Worm (Caenorhabditis elegans) whole organism, midembryonic: ENCODE results near the gene F49E8.7.
A peak's percentile ranks its signal among the peaks of the same experiment; 100 is the strongest.

ENCODE experiments used
- T22C8.4 ChIP-seq: fragments of 200-800 bp; sonication (Bioruptor generic); IDR thresholded peaks from 2 replicates; pipeline ENCODE4 v1.3.6; 2022; ENCODE audit warnings: missing genetic modification characterization, missing compliant biosample characterization
- cog-1 ChIP-seq: sonication (generic microtip); optimal IDR thresholded peaks from 2 replicates; lab custom pipeline; 2016; ENCODE audit warnings: missing genetic modification characterization, missing compliant biosample characterization
- flt-1 ChIP-seq: fragments of 200-800 bp; sonication (Bioruptor generic); IDR thresholded peaks from 2 replicates; pipeline ENCODE4 v1.3.6; 2022; ENCODE audit warnings: missing genetic modification characterization, missing compliant biosample characterization
- klf-2 ChIP-seq: fragments of 200-800 bp; sonication (Bioruptor generic); conservative IDR thresholded peaks from 2 replicates; pipeline ENCODE4 v1.3.6; 2022; ENCODE audit warnings: missing genetic modification reagents, missing genetic modification characterization, missing compliant biosample characterization
- med-1 ChIP-seq: sonication (generic microtip); optimal IDR thresholded peaks from 2 replicates; lab custom pipeline; 2017; ENCODE audit warnings: missing genetic modification characterization, mild to moderate bottlenecking, missing compliant biosample characterization, antibody characterized with exemption, missing genetic modification reagents; ENCODE audit not compliant: insufficient read depth
- ref-1 ChIP-seq: fragments of 200-800 bp; sonication (Bioruptor generic); conservative IDR thresholded peaks from 2 replicates; pipeline ENCODE4 v1.3.6; 2022; ENCODE audit warnings: missing genetic modification reagents, missing genetic modification characterization, missing compliant biosample characterization
- tab-1 ChIP-seq: fragments of 200-800 bp; sonication (Bioruptor generic); IDR thresholded peaks from 2 replicates; pipeline ENCODE4 v1.3.6; 2022; ENCODE audit warnings: missing genetic modification characterization, missing compliant biosample characterization
- ztf-23 ChIP-seq: fragments of 200-800 bp; sonication (Bioruptor generic); IDR thresholded peaks from 2 replicates; pipeline ENCODE4 v1.3.6; 2022; ENCODE audit warnings: missing genetic modification reagents, missing genetic modification characterization, missing compliant biosample characterization
- ztf-29 ChIP-seq: fragments of 200-800 bp; sonication (Bioruptor generic); IDR thresholded peaks from 2 replicates; pipeline ENCODE4 v1.3.6; 2022; ENCODE audit warnings: missing genetic modification reagents, missing genetic modification characterization, missing compliant biosample characterization

The F49E8.7 gene

ce11 chrIV:7556265-7556866 lies at the start of gene F49E8.7, which contains the start of the genes F49E8.8 and nprl-2:
F49E8.7 (minus strand) TSS chrIV:7556365.
F49E8.8 (plus strand) TSS chrIV:7556637.
nprl-2 (plus strand) TSS chrIV:7556816.
- TF ChIP-seq ztf-29 (GFP tag; lab: Robert Waterston, UW), result no peak
- no peak for TF ChIP-seq klf-2
- no peak for TF ChIP-seq flt-1 (GFP tag; lab: Robert Waterston, UW)
- no peak for TF ChIP-seq T22C8.4
- TF ChIP-seq med-1 (GFP tag; lab: Kevin White, UChicago), result no peak
- no peak for TF ChIP-seq ztf-23 (GFP tag; lab: Robert Waterston, UW)
- TF ChIP-seq cog-1 (tag; lab: Kevin White, UChicago), result no peak
- no peak for TF ChIP-seq tab-1
- no peak for TF ChIP-seq ref-1

DNA sequence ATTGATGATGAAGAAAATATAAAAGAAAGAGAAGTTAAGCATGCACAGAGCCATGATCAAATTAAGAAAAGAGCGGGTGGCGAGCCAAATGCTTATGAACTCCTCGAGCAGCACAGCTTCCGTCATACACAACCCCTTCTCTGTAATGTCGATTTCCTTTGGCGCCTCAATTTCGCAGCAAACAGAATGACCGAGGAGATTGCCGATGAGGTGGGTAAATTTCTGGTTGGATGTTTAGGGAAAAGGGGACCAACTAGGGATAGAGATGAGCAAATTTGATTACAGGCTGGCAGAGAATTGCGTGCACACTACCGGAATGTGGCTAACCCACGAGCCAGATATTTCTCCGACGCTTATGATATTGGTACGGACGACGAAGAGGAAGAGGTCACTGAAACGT lies 49.2 kb upstream of the F49E8.7 start:
- TF ChIP-seq T22C8.4, result no peak
- TF ChIP-seq ref-1, result no peak
- no peak for TF ChIP-seq tab-1
- no peak for TF ChIP-seq ztf-29 (GFP tag; lab: Robert Waterston, UW)
- no peak for TF ChIP-seq cog-1 (tag; lab: Kevin White, UChicago)
- TF ChIP-seq flt-1 (GFP tag; lab: Robert Waterston, UW), result no peak
- no peak for TF ChIP-seq ztf-23 (GFP tag; lab: Robert Waterston, UW)
- no peak for TF ChIP-seq med-1 (GFP tag; lab: Kevin White, UChicago)
- TF ChIP-seq klf-2, result no peak

- TF ChIP-seq tab-1, result no peak
- TF ChIP-seq T22C8.4, result no peak
- TF ChIP-seq ztf-29 (GFP tag; lab: Robert Waterston, UW), result no peak
- no peak for TF ChIP-seq cog-1 (tag; lab: Kevin White, UChicago)
- no peak for TF ChIP-seq flt-1 (GFP tag; lab: Robert Waterston, UW)
- no peak for TF ChIP-seq klf-2
- TF ChIP-seq ref-1, result no peak
- no peak for TF ChIP-seq med-1 (GFP tag; lab: Kevin White, UChicago)
Observed at ce11 chrIV:7588631-7589030, 32.5 kb upstream of the F49E8.7 start, which contains the start of gene cla-1. cla-1 (plus strand) TSS chrIV:7588931.

DNA sequence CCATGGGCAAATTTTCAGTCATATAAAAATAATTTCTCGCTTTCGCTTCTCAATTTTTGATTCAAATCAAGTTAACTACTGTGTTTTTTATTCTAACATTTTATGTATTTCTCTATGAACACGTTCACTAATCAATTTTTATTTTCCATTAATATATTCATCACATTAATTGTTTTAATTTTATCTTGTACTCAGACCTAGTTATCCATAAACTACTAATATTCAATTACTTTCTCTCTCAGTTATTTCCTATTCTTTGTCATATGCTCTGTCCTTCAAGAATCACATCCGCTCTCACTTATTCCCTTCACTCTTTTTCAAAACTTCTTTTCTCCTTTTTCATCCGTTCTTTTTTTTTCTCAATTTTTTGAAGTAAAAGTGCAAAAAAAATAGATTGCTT lies 30.8 kb upstream of the F49E8.7 start:
- TF ChIP-seq flt-1 (GFP tag; lab: Robert Waterston, UW), result no peak
- TF ChIP-seq ztf-23 (GFP tag; lab: Robert Waterston, UW), result no peak
- no peak for TF ChIP-seq med-1 (GFP tag; lab: Kevin White, UChicago)
- TF ChIP-seq cog-1 (tag; lab: Kevin White, UChicago), result no peak
- TF ChIP-seq ref-1, result no peak
- TF ChIP-seq ztf-29 (GFP tag; lab: Robert Waterston, UW), result no peak
- no peak for TF ChIP-seq T22C8.4
- TF ChIP-seq tab-1, result no peak
- TF ChIP-seq klf-2, result no peak

- TF ChIP-seq ztf-23 (GFP tag; lab: Robert Waterston, UW) (no peak), ztf-29 (GFP tag; lab: Robert Waterston, UW) (no peak), med-1 (GFP tag; lab: Kevin White, UChicago) (no peak), T22C8.4 (no peak), flt-1 (GFP tag; lab: Robert Waterston, UW) (no peak), ref-1 (no peak)
Observed at ce11 chrIV:7585273-7585882, 29.2 kb upstream of the F49E8.7 start.

DNA sequence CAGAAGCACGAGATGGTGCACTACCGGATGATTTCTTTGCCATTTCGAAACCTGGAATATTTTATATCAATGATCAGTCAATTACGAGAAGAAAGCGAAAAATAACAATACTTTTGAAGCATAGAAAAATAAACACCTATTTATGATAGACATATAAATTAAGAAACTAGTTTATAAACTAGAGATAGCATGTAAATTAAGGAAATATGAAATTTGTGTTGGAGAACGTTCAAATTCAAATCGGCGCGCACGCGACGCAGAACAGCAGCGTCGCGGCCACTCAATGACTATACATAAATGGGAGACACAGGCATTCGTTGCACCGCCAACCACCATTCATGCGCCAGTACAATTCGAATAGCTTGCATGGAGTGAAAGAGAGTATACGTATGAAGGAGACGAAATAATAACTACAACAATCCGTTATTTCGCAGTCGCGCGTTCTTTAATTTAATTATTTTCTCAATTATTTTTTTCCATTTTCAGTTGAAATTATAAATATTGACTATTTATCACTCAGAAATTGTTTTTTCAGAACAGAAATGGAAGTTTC lies 24.0 kb upstream of the F49E8.7 start, which contains the start of the genes cec-5 and nol-10:
TSS of gene cec-5 (minus strand) at position 51 of the 553 bp plus-strand sequence.
TSS of gene nol-10 (plus strand) at position 536 of the 553 bp plus-strand sequence.
- TF ChIP-seq cog-1 (tag; lab: Kevin White, UChicago), result peak; percentile 70
- peak; percentile 45; the same call in 1 of the 2 replicates for TF ChIP-seq flt-1 (GFP tag; lab: Robert Waterston, UW)
- TF ChIP-seq T22C8.4, result no peak

- TF ChIP-seq flt-1 (GFP tag; lab: Robert Waterston, UW) (no peak), ztf-23 (GFP tag; lab: Robert Waterston, UW) (no peak), ref-1 (no peak), ztf-29 (GFP tag; lab: Robert Waterston, UW) (no peak), med-1 (GFP tag; lab: Kevin White, UChicago) (no peak), tab-1 (no peak), T22C8.4 (no peak), klf-2 (no peak), cog-1 (tag; lab: Kevin White, UChicago) (no peak)
Observed at ce11 chrIV:7578281-7578680, 22.1 kb upstream of the F49E8.7 start, which contains the start of gene F32E10.5. F32E10.5 (minus strand) TSS chrIV:7578381.

DNA sequence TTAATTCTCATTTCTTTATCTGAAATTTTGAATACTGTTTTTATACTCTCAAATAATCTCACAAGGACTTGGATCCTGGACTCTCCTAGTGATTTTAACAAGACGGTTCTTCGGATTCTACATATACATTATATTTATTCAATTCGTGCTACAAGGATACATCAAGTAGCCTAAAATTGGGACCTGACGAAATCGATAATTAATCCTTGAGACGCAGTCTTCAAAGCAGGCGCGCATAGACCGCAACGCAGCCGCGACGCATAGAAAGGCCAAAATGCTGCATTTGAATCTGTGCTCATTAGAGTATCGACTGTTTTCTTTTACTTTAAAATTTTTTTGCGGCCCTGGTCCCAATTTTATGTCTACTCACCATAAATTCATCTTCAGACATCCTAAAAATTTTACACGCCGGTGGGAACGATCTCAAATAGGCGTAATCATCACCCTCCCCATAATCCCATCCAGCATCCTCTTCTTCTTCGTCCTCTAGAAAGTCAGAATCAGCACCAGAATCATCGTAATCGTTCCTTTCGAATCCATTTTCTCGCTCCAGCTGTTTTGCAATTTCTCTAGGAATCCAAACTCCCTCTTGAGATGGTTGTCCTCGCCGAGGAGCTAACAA lies 19.1 kb upstream of the F49E8.7 start, which contains the start of gene cec-4:
TSS of gene cec-4 (plus strand) at position 572 of the 622 bp plus-strand sequence.
- no peak for TF ChIP-seq ref-1
- TF ChIP-seq cog-1 (tag; lab: Kevin White, UChicago), result no peak
- TF ChIP-seq klf-2, result no peak
- TF ChIP-seq T22C8.4, result 0 out of 2 replicates have a peak, but pooled peaks have one; percentile 8
- TF ChIP-seq tab-1, result no peak

DNA sequence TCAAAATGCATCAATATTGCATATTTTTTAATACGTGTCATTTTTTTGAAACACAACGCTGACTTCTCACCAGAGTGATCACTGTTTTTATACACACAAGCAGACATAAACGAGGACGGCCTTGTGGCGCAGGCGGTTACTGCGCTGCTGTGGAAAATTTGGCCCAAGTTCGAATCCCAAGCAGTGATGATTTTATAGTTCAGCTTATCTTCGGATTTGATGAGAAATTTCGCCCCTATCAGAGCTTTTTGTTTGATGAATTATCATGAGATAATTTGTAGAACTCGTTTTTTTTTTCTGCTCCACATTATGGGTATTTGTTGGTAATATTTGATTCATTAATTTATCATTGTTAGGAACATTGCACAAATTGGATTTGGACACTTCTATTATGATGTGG lies 17.8 kb upstream of the F49E8.7 start:
- peak; percentile 96 for TF ChIP-seq ztf-23 (GFP tag; lab: Robert Waterston, UW)
- peak; percentile 94 for TF ChIP-seq klf-2
- peak; percentile 89 for TF ChIP-seq cog-1 (tag; lab: Kevin White, UChicago)
- TF ChIP-seq med-1 (GFP tag; lab: Kevin White, UChicago), result peak; percentile 89
- peak; percentile 92 for TF ChIP-seq ref-1
- TF ChIP-seq tab-1, result peak; percentile 97
- TF ChIP-seq ztf-29 (GFP tag; lab: Robert Waterston, UW), result peak; percentile 97
- peak; percentile 94 for TF ChIP-seq T22C8.4
- peak; percentile 97 for TF ChIP-seq flt-1 (GFP tag; lab: Robert Waterston, UW)
